Worm (Caenorhabditis elegans): ENCODE results near the gene C04G6.4.

ce11 chrII:5055129-5055666 is 28.0 kb downstream of the C04G6.4 start, which contains the start of the genes ify-1 and rpl-22:
- no peak for TF ChIP-seq ama-1 (optimal IDR thresholded peaks at IDR 0.05)
- no peak for TF ChIP-seq aly-1 (tag; optimal IDR thresholded peaks at IDR 0.05)
- no peak for TF ChIP-seq sea-1 (GFP tag; conservative IDR thresholded peaks at IDR 0.05)
- no peak for TF ChIP-seq ets-7 (tag; optimal IDR thresholded peaks at IDR 0.05)
- no peak for TF ChIP-seq ceh-13 (GFP tag; optimal IDR thresholded peaks at IDR 0.05)

Measured in whole organism, early embryonic.